Worm (Caenorhabditis elegans): ENCODE data around the gene cisd-3.1.
A peak's percentile ranks its signal among the peaks of the same experiment; 100 is the strongest.

The cisd-3.1 gene

DNA sequence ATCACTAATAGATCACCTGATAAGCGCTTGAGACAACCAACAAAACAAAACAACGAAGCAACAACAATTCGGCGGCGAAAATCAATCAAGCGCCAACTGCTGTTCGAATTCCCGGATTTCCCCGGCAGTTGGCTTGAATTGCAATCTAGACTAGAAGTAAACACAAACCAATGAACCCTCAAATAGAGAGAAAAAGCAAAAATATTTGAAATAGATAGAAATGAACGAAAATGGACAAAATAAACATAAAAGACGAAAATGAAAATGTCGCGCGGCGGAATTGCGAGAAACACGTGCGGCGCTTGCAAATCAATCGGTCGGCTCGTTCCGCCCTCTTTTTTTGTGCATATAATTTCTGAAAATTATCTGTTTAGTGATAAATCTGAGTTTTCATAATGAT lies 25.8 kb downstream of the cisd-3.1 start, which contains the start of gene idhg-1 (continued):
- TF ChIP-seq elt-3 (tag; optimal IDR thresholded peaks at IDR 0.05) (peak in 1 of 6 experiments; percentile 23), unc-130 (tag; optimal IDR thresholded peaks at IDR 0.05) (peak; percentile 61), ces-1 (GFP tag; optimal IDR thresholded peaks at IDR 0.05) (no peak), nhr-71 (tag; optimal IDR thresholded peaks at IDR 0.05) (peak; percentile 80), sox-4 (tag; optimal IDR thresholded peaks at IDR 0.05) (peak; percentile 24), xbp-1 (tag; optimal IDR thresholded peaks at IDR 0.05) (peak; percentile 71), ets-5 (GFP tag; IDR thresholded peaks at IDR 0.05) (no peak), mab-9 (GFP tag; IDR thresholded peaks at IDR 0.05) (no peak), nhr-85 (tag) (peak; percentile 86), isw-1 (GFP tag; IDR thresholded peaks at IDR 0.05) (no peak; the same call in none of the 2 replicates), aha-1 (tag; optimal IDR thresholded peaks at IDR 0.05) (no peak), grh-1 (GFP tag; IDR thresholded peaks at IDR 0.05) (no peak), mef-2 (tag; optimal IDR thresholded peaks at IDR 0.05) (no peak), alr-1 (tag; optimal IDR thresholded peaks at IDR 0.05; ENCODE audit: borderline replicate concordance) (no peak), F16B12.6 (tag; optimal IDR thresholded peaks at IDR 0.05) (peak; percentile 29), vab-15 (tag; optimal IDR thresholded peaks at IDR 0.05) (peak; percentile 3), ceh-8 (GFP tag; optimal IDR thresholded peaks at IDR 0.05) (no peak), irx-1 (tag; optimal IDR thresholded peaks at IDR 0.05) (peak; percentile 34), snpc-4 (tag; optimal IDR thresholded peaks at IDR 0.05) (peak; percentile 58), snu-23 (GFP tag; optimal IDR thresholded peaks at IDR 0.05) (peak; percentile 85), C16A3.4 (tag; optimal IDR thresholded peaks at IDR 0.05) (peak; percentile 64), ceh-82 (tag; optimal IDR thresholded peaks at IDR 0.05) (peak; percentile 37 to 53 (median 51)), unc-98 (GFP tag; IDR thresholded peaks at IDR 0.05) (no peak), nhr-28 (tag; optimal IDR thresholded peaks at IDR 0.05) (no peak), hpl-2 (GFP tag; optimal IDR thresholded peaks at IDR 0.05) (no peak), sptf-1 (tag; optimal IDR thresholded peaks at IDR 0.05) (no peak), ceh-90 (tag; optimal IDR thresholded peaks at IDR 0.05) (no peak), lin-14 (GFP tag; optimal IDR thresholded peaks at IDR 0.05) (peak; percentile 71), ztf-11 (tag; optimal IDR thresholded peaks at IDR 0.05) (peak in 1 of 2 experiments; percentile 55), lin-39 (tag; optimal IDR thresholded peaks at IDR 0.05) (peak; percentile 35), nhr-77 (tag; optimal IDR thresholded peaks at IDR 0.05) (peak; percentile 9), nhr-12 (tag; optimal IDR thresholded peaks at IDR 0.05) (no peak), dsc-1 (tag; optimal IDR thresholded peaks at IDR 0.05) (peak; percentile 79), lir-3 (tag; optimal IDR thresholded peaks at IDR 0.05; ENCODE audit: poor library complexity) (peak; percentile 63), pax-3 (tag; optimal IDR thresholded peaks at IDR 0.05) (peak; percentile 7), elt-2 (tag; optimal IDR thresholded peaks at IDR 0.05) (peak; percentile 67), rnt-1 (tag; optimal IDR thresholded peaks at IDR 0.05) (peak; percentile 60), ceh-88 (GFP tag; IDR thresholded peaks at IDR 0.05) (peak; percentile 26; the same call in 1 of the 2 replicates), pqm-1 (tag; optimal IDR thresholded peaks at IDR 0.05) (no peak), lsy-2 (tag; optimal IDR thresholded peaks at IDR 0.05) (peak; percentile 71 to 74), egl-27 (tag; optimal IDR thresholded peaks at IDR 0.05) (no peak), lin-35 (GFP tag; optimal IDR thresholded peaks at IDR 0.05) (peak; percentile 19 to 63), C34B4.2 (tag; optimal IDR thresholded peaks at IDR 0.05) (no peak), nhr-84 (tag; optimal IDR thresholded peaks at IDR 0.05) (peak; percentile 26), hlh-4 (tag; optimal IDR thresholded peaks at IDR 0.05) (no peak), nhr-11 (tag; optimal IDR thresholded peaks at IDR 0.05) (peak; percentile 37), hlh-17 (GFP tag; optimal IDR thresholded peaks at IDR 0.05; ENCODE audit: borderline replicate concordance) (no peak), nhr-76 (tag; optimal IDR thresholded peaks at IDR 0.05) (no peak), pag-3 (tag; optimal IDR thresholded peaks at IDR 0.05; ENCODE audit: borderline replicate concordance, insufficient read depth) (no peak), egl-13 (tag; optimal IDR thresholded peaks at IDR 0.05) (peak; percentile 40), efl-3 (GFP tag; optimal IDR thresholded peaks at IDR 0.05) (no peak), zip-4 (GFP tag; optimal IDR thresholded peaks at IDR 0.05) (no peak)

All from whole organism, L1 larva.